Worm (Caenorhabditis elegans): ENCODE measurements around the gene cyp-33E3.

- TF ChIP-seq ama-1 (optimal IDR thresholded peaks at IDR 0.05) (no peak), ceh-48 (tag; optimal IDR thresholded peaks at IDR 0.05) (no peak)
These were observed 12.5 kb downstream of the cyp-33E3 start, which contains the start of gene F42A9.11 for ce11 chrIV:8627328-8627727.

Data from whole organism, late embryonic.